Fruit fly (Drosophila melanogaster) S2 (cell line): ENCODE results near the gene CG16959.

Source experiments
- CG8478 ChIP-seq: fragments of >200 bp; optimal IDR thresholded peaks from 2 replicates; lab custom pipeline; 2018
- CTCF ChIP-seq, 2 experiments: fragments of >200 bp; optimal IDR thresholded peaks; 2 replicates each; lab custom pipeline; 2018

DNA sequence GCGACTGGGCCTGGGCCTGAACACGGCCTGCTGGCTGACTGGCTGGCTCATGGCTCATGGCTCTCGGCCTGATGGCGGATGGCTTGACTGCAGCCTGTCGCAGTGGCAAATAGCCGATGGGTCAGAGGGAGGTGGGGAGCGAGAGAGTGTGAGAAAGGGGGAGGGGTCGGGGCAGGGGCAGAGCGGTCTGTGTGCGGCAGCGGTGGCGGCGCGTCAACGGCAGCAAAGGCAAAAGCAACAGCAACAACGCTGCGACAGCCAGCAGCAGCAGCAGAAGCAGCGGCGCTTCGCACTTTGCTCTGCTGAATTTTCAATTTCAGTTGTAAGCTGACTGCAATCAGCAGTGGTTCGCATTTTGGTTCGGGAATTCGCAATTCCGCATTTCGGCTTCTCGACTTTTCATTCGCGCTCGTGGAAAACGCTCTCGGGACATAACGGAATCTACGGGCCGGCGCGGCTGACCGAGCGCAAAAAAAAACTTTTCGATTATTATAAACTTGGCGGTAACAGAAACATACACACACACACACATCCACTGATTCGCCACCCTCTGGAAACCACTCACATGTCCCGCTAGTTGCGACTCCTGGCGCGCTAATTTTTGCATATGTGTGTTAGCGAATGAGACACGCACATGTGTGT lies 19.4 kb downstream of the CG16959 start, which contains the start of gene CG45071:
- TF ChIP-seq CTCF (optimal IDR thresholded peaks at IDR 0.05; lab: Kevin White, UChicago) = no peak
- TF ChIP-seq CG8478 (lab: Kevin White, UChicago) = no peak
